Fruit fly (Drosophila melanogaster) whole organism, embryonic: Measurements from ENCODE around the gene Mocs2B.
A peak's percentile ranks its signal among the peaks of the same experiment; 100 is the strongest.

ENCODE experiments used
- CG12299 ChIP-seq: fragments of 200-800 bp; sonication (Bioruptor generic); optimal IDR thresholded peaks from 2 replicates; lab custom pipeline; 2018; ENCODE audit warnings: missing biosample characterization, mild to moderate bottlenecking, missing genetic modification characterization
- CG1233 ChIP-seq: fragments of 200-800 bp; sonication (Bioruptor generic); optimal IDR thresholded peaks from 4 replicates; lab custom pipeline; 2018; ENCODE audit warnings: missing biosample characterization, mild to moderate bottlenecking, missing genetic modification characterization
- CG12769 ChIP-seq: fragments of 200-800 bp; sonication (Bioruptor generic); optimal IDR thresholded peaks from 2 replicates; lab custom pipeline; 2019; ENCODE audit warnings: missing biosample characterization, mild to moderate bottlenecking, missing genetic modification characterization, moderate library complexity
- CG13775 ChIP-seq: fragments of 200-800 bp; sonication (Bioruptor generic); optimal IDR thresholded peaks from 3 replicates; lab custom pipeline; 2017; ENCODE audit warnings: missing biosample characterization, mild to moderate bottlenecking, missing genetic modification characterization
- CG1602 ChIP-seq: fragments of 200-800 bp; sonication (Bioruptor generic); optimal IDR thresholded peaks from 3 replicates; lab custom pipeline; 2016; ENCODE audit warnings: missing biosample characterization, missing genetic modification characterization
- CG17328 ChIP-seq: fragments of 200-800 bp; sonication (Bioruptor generic); IDR thresholded peaks from 2 replicates; pipeline ENCODE4 v1.3.6; 2022; ENCODE audit warnings: missing biosample characterization, missing genetic modification characterization
- CG18619 ChIP-seq: fragments of 200-800 bp; sonication (Bioruptor generic); optimal IDR thresholded peaks from 3 replicates; lab custom pipeline; 2017; ENCODE audit warnings: missing biosample characterization, mild to moderate bottlenecking, missing genetic modification characterization
- CG2875 ChIP-seq: fragments of 200-800 bp; sonication (Bioruptor generic); optimal IDR thresholded peaks from 2 replicates; lab custom pipeline; 2017; ENCODE audit warnings: missing biosample characterization, mild to moderate bottlenecking, missing genetic modification characterization, missing genetic modification reagents
- CG3407 ChIP-seq: fragments of 200-800 bp; sonication (Bioruptor generic); optimal IDR thresholded peaks from 2 replicates; lab custom pipeline; 2018; ENCODE audit warnings: missing biosample characterization, mild to moderate bottlenecking, missing genetic modification characterization
- CG34224 ChIP-seq: fragments of 200-800 bp; sonication (Bioruptor generic); IDR thresholded peaks from 3 replicates; pipeline ENCODE4 v1.3.6; 2022; ENCODE audit warnings: missing biosample characterization, missing genetic modification characterization; ENCODE audit not compliant: partially characterized antibody
- CG3726 ChIP-seq: fragments of 200-800 bp; sonication (Bioruptor generic); IDR thresholded peaks from 3 replicates; pipeline ENCODE4, ENCODE4 v1.3.6; 2022; ENCODE audit warnings: missing biosample characterization, missing genetic modification characterization
- CG3847 ChIP-seq: fragments of 200-800 bp; sonication (Bioruptor generic); IDR thresholded peaks from 2 replicates; pipeline ENCODE4 v1.3.6; 2022; ENCODE audit warnings: missing biosample characterization, missing genetic modification characterization
- CG4328 ChIP-seq: fragments of 200-800 bp; sonication (Bioruptor generic); optimal IDR thresholded peaks from 3 replicates; lab custom pipeline; 2017; ENCODE audit warnings: missing biosample characterization, missing genetic modification reagents, missing genetic modification characterization
- CG5953 ChIP-seq: fragments of 200-800 bp; sonication (Bioruptor generic); IDR thresholded peaks from 2 replicates; pipeline ENCODE4 v1.3.6; 2022; ENCODE audit warnings: missing biosample characterization, missing genetic modification characterization
- CG6765 ChIP-seq: fragments of 200-800 bp; sonication (Bioruptor generic); optimal IDR thresholded peaks from 3 replicates; lab custom pipeline; 2017; ENCODE audit warnings: missing biosample characterization, mild to moderate bottlenecking, missing genetic modification characterization
- CG8388 ChIP-seq: fragments of 200-800 bp; sonication (Bioruptor generic); optimal IDR thresholded peaks from 2 replicates; lab custom pipeline; 2019; ENCODE audit warnings: missing biosample characterization, mild to moderate bottlenecking, missing genetic modification characterization, moderate library complexity
- CG9437 ChIP-seq: fragments of 200-800 bp; sonication (Bioruptor generic); optimal IDR thresholded peaks from 2 replicates; lab custom pipeline; 2018; ENCODE audit warnings: missing biosample characterization, mild to moderate bottlenecking, missing genetic modification characterization
- CG9876 ChIP-seq: fragments of 200-800 bp; sonication (Bioruptor generic); optimal IDR thresholded peaks from 2 replicates; lab custom pipeline; 2016; ENCODE audit warnings: missing biosample characterization, missing genetic modification characterization
- CrebB ChIP-seq: fragments of 200-800 bp; sonication (Bioruptor generic); optimal IDR thresholded peaks from 3 replicates; lab custom pipeline; 2018; ENCODE audit warnings: missing biosample characterization, mild to moderate bottlenecking, missing genetic modification characterization
- D19B ChIP-seq: fragments of 200-800 bp; sonication (Bioruptor generic); optimal IDR thresholded peaks from 2 replicates; lab custom pipeline; 2017; ENCODE audit warnings: missing biosample characterization, mild to moderate bottlenecking, missing genetic modification characterization
- ERR ChIP-seq: fragments of 200-800 bp; sonication (Bioruptor generic); optimal IDR thresholded peaks from 2 replicates; lab custom pipeline; 2016; ENCODE audit warnings: missing biosample characterization, missing genetic modification characterization
- Ets97D ChIP-seq: fragments of 200-800 bp; sonication (Bioruptor generic); optimal IDR thresholded peaks from 3 replicates; lab custom pipeline; 2016; ENCODE audit warnings: missing biosample characterization, missing genetic modification characterization
- Mad ChIP-seq: fragments of 200-800 bp; sonication (Bioruptor generic); optimal IDR thresholded peaks from 2 replicates; lab custom pipeline; 2016; ENCODE audit warnings: missing biosample characterization, missing genetic modification characterization
- Sry-β ChIP-seq: fragments of 200-800 bp; sonication (Bioruptor generic); optimal IDR thresholded peaks from 2 replicates; lab custom pipeline; 2018; ENCODE audit warnings: missing biosample characterization, mild to moderate bottlenecking, missing genetic modification characterization, moderate library complexity
- Stat92E ChIP-seq, 3 experiments: fragments of >200 bp in 2 of 3; fragments of 200-800 bp in 1 of 3; sonication (Bioruptor generic) in 1 of 3; optimal IDR thresholded peaks; 2 replicates each; lab custom pipeline; 2017 to 2019; ENCODE audit warnings: missing biosample characterization in 3 of 3, missing genetic modification characterization in 3 of 3, mild to moderate bottlenecking in 1 of 3, moderate library complexity in 1 of 3
- Tbp ChIP-seq: fragments of >200 bp; optimal IDR thresholded peaks from 2 replicates; lab custom pipeline; 2018; ENCODE audit warnings: missing biosample characterization, missing genetic modification characterization
- Trl ChIP-seq, 3 experiments: fragments of >200 bp in 2 of 3; fragments of 200-800 bp in 1 of 3; sonication (Bioruptor generic) in 1 of 3; optimal IDR thresholded peaks; 2 replicates in 1 of 3; 3 replicates in 2 of 3; lab custom pipeline; 2016 to 2017; ENCODE audit warnings: missing biosample characterization in 1 of 3, missing genetic modification characterization in 1 of 3
- ara ChIP-seq: fragments of 200-800 bp; sonication (Bioruptor generic); IDR thresholded peaks from 2 replicates; pipeline ENCODE4 v1.3.6; 2022; ENCODE audit warnings: missing biosample characterization, missing genetic modification characterization
- br ChIP-seq: fragments of >200 bp; optimal IDR thresholded peaks from 2 replicates; lab custom pipeline; 2017
- chif ChIP-seq, 2 experiments: fragments of 200-800 bp; sonication (Bioruptor generic); optimal IDR thresholded peaks; 3 replicates each; lab custom pipeline; 2016; ENCODE audit warnings: missing biosample characterization in 2 of 2, missing genetic modification characterization in 2 of 2
- chm ChIP-seq: fragments of 200-800 bp; sonication (Bioruptor generic); IDR thresholded peaks from 2 replicates; pipeline ENCODE4 v1.3.6; 2022; ENCODE audit warnings: missing biosample characterization, missing genetic modification characterization
- corto ChIP-seq: fragments of 200-800 bp; sonication (Bioruptor generic); optimal IDR thresholded peaks from 2 replicates; lab custom pipeline; 2016; ENCODE audit warnings: missing biosample characterization, mild to moderate bottlenecking, missing genetic modification characterization, moderate library complexity
- dm ChIP-seq: fragments of 200-800 bp; sonication (Bioruptor generic); optimal IDR thresholded peaks from 3 replicates; lab custom pipeline; 2016; ENCODE audit warnings: missing biosample characterization, missing genetic modification characterization
- gfzf ChIP-seq: fragments of 200-800 bp; sonication (Bioruptor generic); optimal IDR thresholded peaks from 2 replicates; lab custom pipeline; 2016; ENCODE audit warnings: missing biosample characterization, mild to moderate bottlenecking, missing genetic modification characterization, moderate library complexity
- gsb ChIP-seq: fragments of 200-800 bp; sonication (Bioruptor generic); IDR thresholded peaks from 2 replicates; pipeline ENCODE4 v1.3.6; 2022; ENCODE audit warnings: missing biosample characterization, missing genetic modification characterization
- hb ChIP-seq: fragments of 200-800 bp; sonication (Bioruptor generic); IDR thresholded peaks from 3 replicates; pipeline ENCODE4 v1.3.6; 2022; ENCODE audit warnings: missing biosample characterization, missing genetic modification characterization; ENCODE audit not compliant: partially characterized antibody
- ind ChIP-seq: fragments of 200-800 bp; sonication (Bioruptor generic); optimal IDR thresholded peaks from 3 replicates; lab custom pipeline; 2016; ENCODE audit warnings: missing biosample characterization, missing genetic modification characterization
- nau ChIP-seq: fragments of 200-800 bp; sonication (Bioruptor generic); optimal IDR thresholded peaks from 3 replicates; lab custom pipeline; 2017; ENCODE audit warnings: missing biosample characterization, mild to moderate bottlenecking, missing genetic modification characterization, missing genetic modification reagents
- nerfin-1 ChIP-seq: fragments of 200-800 bp; sonication (Bioruptor generic); optimal IDR thresholded peaks from 3 replicates; lab custom pipeline; 2019; ENCODE audit warnings: missing biosample characterization, mild to moderate bottlenecking, missing genetic modification characterization, moderate library complexity
- nerfin-2 ChIP-seq: fragments of 200-800 bp; sonication (Bioruptor generic); IDR thresholded peaks from 2 replicates; pipeline ENCODE4 v1.3.6; 2022; ENCODE audit warnings: missing biosample characterization, missing genetic modification characterization; ENCODE audit not compliant: partially characterized antibody
- otp ChIP-seq: fragments of 200-800 bp; sonication (Bioruptor generic); IDR thresholded peaks from 3 replicates; pipeline ENCODE4, ENCODE4 v1.3.6; 2022; ENCODE audit warnings: missing biosample characterization, missing genetic modification characterization
- pros ChIP-seq: fragments of 200-800 bp; sonication (Bioruptor generic); optimal IDR thresholded peaks from 3 replicates; lab custom pipeline; 2019; ENCODE audit warnings: missing biosample characterization, mild to moderate bottlenecking, missing genetic modification characterization, moderate library complexity
- scrt ChIP-seq: fragments of 200-800 bp; sonication (Bioruptor generic); optimal IDR thresholded peaks from 2 replicates; lab custom pipeline; 2018; ENCODE audit warnings: missing biosample characterization, mild to moderate bottlenecking, missing genetic modification characterization, moderate library complexity
- sim ChIP-seq: fragments of 200-800 bp; sonication (Bioruptor generic); IDR thresholded peaks from 2 replicates; pipeline ENCODE4 v1.3.6; 2022; ENCODE audit warnings: missing biosample characterization, missing genetic modification characterization
- so ChIP-seq: fragments of 200-800 bp; sonication (Bioruptor generic); IDR thresholded peaks from 3 replicates; pipeline ENCODE4 v1.3.6; 2022; ENCODE audit warnings: missing biosample characterization, missing genetic modification characterization
- ssp ChIP-seq: fragments of 200-800 bp; sonication (Bioruptor generic); IDR thresholded peaks from 2 replicates; pipeline ENCODE4 v1.3.6; 2022; ENCODE audit warnings: missing biosample characterization, missing genetic modification characterization
- stc ChIP-seq: fragments of 200-800 bp; sonication (Bioruptor generic); IDR thresholded peaks from 2 replicates; pipeline ENCODE4 v1.3.6; 2022; ENCODE audit warnings: missing biosample characterization, missing genetic modification characterization
- stwl ChIP-seq: fragments of 200-800 bp; sonication (Bioruptor generic); optimal IDR thresholded peaks from 3 replicates; lab custom pipeline; 2018; ENCODE audit warnings: missing biosample characterization, mild to moderate bottlenecking, missing genetic modification characterization, moderate library complexity
- tx ChIP-seq: fragments of 200-800 bp; sonication (Bioruptor generic); optimal IDR thresholded peaks from 2 replicates; lab custom pipeline; 2016; ENCODE audit warnings: missing biosample characterization, missing genetic modification characterization
- wor ChIP-seq: fragments of 200-800 bp; sonication (Bioruptor generic); IDR thresholded peaks from 2 replicates; pipeline ENCODE4 v1.3.6; 2022; ENCODE audit warnings: missing biosample characterization, missing genetic modification characterization
- zen2 ChIP-seq: fragments of 200-800 bp; sonication (Bioruptor generic); IDR thresholded peaks from 3 replicates; pipeline ENCODE4 v1.3.6; 2022; ENCODE audit warnings: missing biosample characterization, missing genetic modification characterization; ENCODE audit not compliant: partially characterized antibody

Mocs2B gene

DNA sequence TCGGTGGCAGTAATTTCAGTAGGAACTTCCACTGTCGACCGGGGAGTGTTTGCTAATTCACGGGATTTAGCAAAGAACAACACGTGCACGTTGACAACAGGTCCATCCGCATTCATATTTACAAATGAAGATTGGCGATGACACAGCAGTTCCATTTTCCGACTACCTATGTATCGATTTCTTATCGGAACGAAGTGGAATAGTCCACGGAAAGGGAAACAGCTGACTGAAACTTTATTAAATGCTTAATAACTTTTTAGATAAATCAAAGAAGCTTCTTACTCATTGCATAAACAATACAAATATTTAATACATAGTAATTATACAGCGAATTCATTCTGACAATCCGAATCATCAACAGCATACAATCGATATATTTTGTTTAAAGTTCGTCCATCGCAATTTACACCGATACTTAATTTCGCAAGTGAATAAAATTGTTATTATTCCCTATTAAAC is at the start of gene Mocs2B, which contains the start of the genes Mocs2A and Clbn (continued):
- TF ChIP-seq Ets97D (GFP tag; lab: Kevin White, UChicago) (peak; percentile 38), ind (GFP tag; lab: Kevin White, UChicago) (no peak), CG12769 (no peak), CrebB (tag; lab: Kevin White, UChicago) (no peak), scrt (GFP tag; lab: Kevin White, UChicago) (peak; percentile 81), chif (GFP tag; optimal IDR thresholded peaks at IDR 0.05; lab: Kevin White, UChicago) (no peak), zen2 (GFP tag; lab: Robert Waterston, UW) (peak; percentile 44; the same call in 1 of the 3 replicates), CG3847 (GFP tag; lab: Robert Waterston, UW) (no peak; the same call in 1 of the 2 replicates), wor (GFP tag; lab: Robert Waterston, UW) (no peak), CG9437 (no peak), ERR (GFP tag; lab: Kevin White, UChicago) (no peak), CG17328 (no peak), otp (GFP tag; lab: Robert Waterston, UW) (no peak), CG9876 (GFP tag; lab: Kevin White, UChicago) (no peak), ara (GFP tag; lab: Robert Waterston, UW) (no peak), CG18619 (no peak), nau (GFP tag; lab: Kevin White, UChicago) (no peak), CG3407 (GFP tag; lab: Kevin White, UChicago) (no peak), stc (GFP tag; lab: Robert Waterston, UW) (no peak), nerfin-2 (GFP tag; lab: Robert Waterston, UW) (peak; percentile 60; the same call in 1 of the 2 replicates), tx (no peak), CG1233 (GFP tag; lab: Kevin White, UChicago) (no peak), pros (no peak), CG1602 (GFP tag; lab: Kevin White, UChicago) (no peak), stwl (tag; lab: Kevin White, UChicago) (peak; percentile 18), dm (GFP tag; lab: Kevin White, UChicago) (peak; percentile 62), chm (no peak), gsb (no peak), CG13775 (GFP tag; lab: Kevin White, UChicago) (no peak), Stat92E (GFP tag; optimal IDR thresholded peaks at IDR 0.05; lab: Kevin White, UChicago) (no peak), Sry-β (no peak), D19B (GFP tag; lab: Kevin White, UChicago) (no peak), gfzf (no peak), CG8388 (no peak), Trl (optimal IDR thresholded peaks at IDR 0.05; lab: Kevin White, UChicago) (no peak), Trl (GFP tag; optimal IDR thresholded peaks at IDR 0.05; lab: Kevin White, UChicago) (no peak), corto (GFP tag; lab: Kevin White, UChicago) (no peak), ssp (GFP tag; lab: Robert Waterston, UW) (no peak), so (GFP tag; lab: Robert Waterston, UW) (no peak), br (no peak), CG12299 (tag; lab: Kevin White, UChicago) (no peak), hb (GFP tag; lab: Robert Waterston, UW) (peak; percentile 59; the same call in 1 of the 3 replicates), CG34224 (peak; percentile 77), Tbp (GFP tag; lab: Kevin White, UChicago) (no peak), CG2875 (GFP tag; lab: Kevin White, UChicago) (no peak), CG5953 (no peak), sim (GFP tag; lab: Robert Waterston, UW) (no peak), CG4328 (GFP tag; lab: Kevin White, UChicago) (no peak), nerfin-1 (tag; lab: Kevin White, UChicago) (peak; percentile 6), Mad (no peak), CG6765 (GFP tag; lab: Kevin White, UChicago) (no peak), CG3726 (GFP tag; lab: Robert Waterston, UW) (no peak)
